Fruit fly (Drosophila melanogaster): ENCODE results near the gene slp1.
A peak's percentile ranks its signal among the peaks of the same experiment; 100 is the strongest.

The slp1 gene

DNA sequence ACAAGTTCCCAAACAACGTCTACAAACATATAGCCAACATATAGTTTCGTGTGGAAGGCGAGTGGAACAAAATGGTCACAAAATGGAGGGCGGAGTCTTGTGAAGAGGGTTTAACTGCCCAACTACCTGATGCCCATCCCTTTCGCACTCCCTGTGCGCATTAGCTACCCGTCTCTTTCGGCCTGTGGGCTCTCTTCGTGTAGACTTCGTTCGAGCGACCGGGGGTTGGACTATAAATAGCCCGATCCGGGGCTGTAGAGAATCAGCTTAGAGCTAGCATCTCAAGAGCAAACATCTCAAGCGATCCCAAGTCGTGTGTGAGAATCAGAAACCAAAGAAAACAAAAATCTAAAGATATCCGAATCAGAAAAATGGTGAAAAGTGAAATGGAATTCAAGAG is at the start of gene slp1:
Gene slp1, plus strand, starts transcription at position 263 of the 400 bp plus-strand sequence.
- TF ChIP-seq CG17801 (GFP tag; optimal IDR thresholded peaks at IDR 0.05; ENCODE audit: partially characterized antibody) = no peak

DNA sequence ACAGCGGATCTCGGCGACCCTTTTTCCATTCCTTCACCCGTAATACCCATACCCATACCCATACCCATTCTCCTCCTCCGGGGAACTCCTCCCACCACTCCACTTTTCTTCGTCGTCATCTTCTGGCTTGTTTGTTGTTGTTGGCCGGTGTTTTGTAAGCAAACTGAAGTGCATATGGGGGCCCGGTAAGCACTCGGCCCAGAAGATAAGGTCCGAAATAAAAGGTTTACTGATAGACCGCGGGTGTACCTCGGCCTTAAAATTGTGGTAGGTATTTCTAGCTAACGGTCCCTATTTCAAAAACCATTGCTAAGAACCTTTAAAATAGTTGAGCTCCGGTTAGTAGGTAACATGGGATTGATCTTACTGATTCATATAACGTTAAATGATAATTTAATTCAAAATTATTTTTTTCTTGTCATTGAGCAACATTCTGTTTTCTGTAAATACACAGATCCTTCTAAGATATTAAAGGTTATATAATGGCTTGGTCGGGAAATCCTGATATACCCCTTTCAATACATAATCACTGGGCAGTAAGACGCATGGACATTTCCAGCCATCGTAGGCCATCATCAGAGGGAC is 49.6 kb upstream of the slp1 start:
- no peak for TF ChIP-seq CG17801 (GFP tag; optimal IDR thresholded peaks at IDR 0.05; ENCODE audit: partially characterized antibody)

DNA sequence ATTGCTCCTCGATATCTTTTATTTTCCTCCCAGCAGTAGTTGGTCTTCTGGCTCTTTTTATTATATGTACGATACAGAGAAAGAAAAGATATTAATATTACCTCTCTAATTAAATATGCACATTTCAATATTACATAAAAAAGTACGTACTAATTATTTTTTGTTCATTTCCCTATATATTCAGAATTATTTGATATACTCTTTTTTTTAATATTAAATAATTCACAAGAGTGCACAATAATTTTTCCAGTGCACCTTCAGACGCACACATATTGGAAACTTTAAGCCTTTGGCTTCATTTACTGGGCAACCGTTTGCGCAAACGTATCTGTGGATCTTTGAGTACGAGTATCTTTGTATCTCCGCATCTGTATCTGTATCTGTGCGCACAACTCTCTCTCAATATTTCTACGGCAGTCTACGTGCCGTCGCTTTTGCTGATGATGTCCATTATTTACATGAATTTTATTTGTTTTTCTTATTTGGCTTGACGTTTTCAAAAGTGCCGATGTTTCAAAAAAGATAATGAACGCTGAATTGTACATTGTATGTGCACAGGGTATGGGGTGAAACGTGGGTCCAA is 48.8 kb upstream of the slp1 start:
- TF ChIP-seq CG17801 (GFP tag; optimal IDR thresholded peaks at IDR 0.05; ENCODE audit: partially characterized antibody) = peak; percentile 70

DNA sequence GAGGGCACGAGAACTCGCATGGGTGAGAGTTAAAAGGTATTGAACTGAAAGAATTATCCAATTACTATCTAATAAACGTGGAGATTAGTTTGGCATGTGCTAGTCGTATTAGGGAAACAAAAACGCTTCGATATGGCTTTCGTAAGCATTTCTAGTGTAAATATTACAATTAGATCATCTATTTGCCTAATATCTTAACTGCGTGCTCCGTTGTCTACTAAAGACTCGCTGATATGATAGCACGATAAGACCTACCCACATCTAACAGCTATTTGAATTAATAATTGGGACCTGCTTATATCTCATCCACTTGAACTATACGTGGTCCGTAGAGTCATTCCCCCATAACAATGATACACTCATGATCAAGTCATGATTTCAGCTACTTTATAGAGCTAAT is 48.0 kb upstream of the slp1 start:
- TF ChIP-seq CG17801 (GFP tag; optimal IDR thresholded peaks at IDR 0.05; ENCODE audit: partially characterized antibody) = no peak

DNA sequence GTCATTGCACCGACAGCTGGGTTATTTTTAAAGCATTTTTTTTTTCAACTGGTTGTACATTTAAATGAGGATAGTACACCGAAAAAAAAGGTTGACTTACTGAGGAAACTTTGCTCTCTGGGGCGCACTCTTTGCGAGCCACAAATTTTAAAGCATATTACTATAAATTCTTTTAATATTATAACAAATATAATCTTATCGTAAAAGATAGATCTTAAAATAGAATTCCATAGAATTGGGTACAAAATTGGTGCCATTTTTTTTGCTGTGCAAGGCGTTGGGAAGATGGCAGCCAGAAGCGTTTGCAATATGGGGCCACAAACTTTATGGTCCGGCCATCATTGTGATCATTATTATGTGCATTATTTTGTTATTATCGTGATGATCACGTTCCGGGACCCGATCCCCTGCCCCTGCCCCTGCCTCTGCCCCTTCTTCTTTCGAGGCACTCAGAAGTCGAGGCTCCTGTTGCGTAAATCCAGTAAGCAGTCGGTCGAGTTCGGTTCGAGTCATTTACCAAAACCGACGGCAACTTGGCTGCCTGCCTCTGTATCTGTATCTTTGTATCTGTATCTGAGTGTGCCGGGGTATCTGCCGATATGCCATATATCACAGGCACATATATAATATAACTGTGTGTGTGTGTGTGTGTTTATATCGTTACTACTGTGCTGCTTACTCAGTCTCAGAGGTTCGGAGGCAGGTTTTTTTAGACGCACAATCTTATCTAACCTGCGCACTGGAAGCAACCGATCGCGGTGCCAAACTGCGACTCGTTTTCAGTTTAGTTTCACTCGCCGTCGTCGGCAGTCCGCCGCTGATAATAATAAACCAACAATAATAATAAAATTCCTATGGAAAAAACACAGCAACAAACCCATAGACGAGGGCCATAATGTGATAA is 47.1 kb upstream of the slp1 start:
- TF ChIP-seq CG17801 (GFP tag; optimal IDR thresholded peaks at IDR 0.05; ENCODE audit: partially characterized antibody) = no peak

DNA sequence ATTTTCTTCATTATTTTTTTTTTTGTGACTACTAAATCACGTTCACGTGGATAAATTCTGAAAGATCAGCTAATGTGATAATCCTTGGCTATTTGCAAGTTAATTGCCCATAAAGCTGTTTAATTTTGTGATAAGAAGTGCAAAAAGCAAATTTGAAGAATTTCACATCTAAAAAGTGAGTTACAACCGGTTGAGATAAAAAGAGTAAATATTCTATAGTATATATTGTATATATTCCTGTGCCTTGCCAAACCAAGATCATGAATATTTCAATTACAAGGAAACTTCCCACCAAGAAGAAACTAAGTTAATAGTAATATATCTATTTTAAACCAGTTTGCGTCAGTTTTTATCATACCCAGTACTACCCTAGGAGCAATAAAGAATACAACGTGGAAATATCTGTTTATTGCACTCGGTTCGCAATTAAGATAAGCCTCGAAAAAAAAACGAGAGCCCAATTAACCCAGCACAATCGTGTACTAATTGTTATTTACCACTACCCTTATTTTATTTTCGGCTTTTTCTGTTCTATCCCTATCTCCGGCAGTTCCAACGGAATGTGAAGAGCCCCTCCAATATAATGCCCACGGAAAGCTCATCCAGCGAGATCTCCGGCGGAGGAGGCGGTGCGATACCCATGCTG is 46.2 kb upstream of the slp1 start:
- TF ChIP-seq CG17801 (GFP tag; optimal IDR thresholded peaks at IDR 0.05; ENCODE audit: partially characterized antibody) = peak; percentile 66

DNA sequence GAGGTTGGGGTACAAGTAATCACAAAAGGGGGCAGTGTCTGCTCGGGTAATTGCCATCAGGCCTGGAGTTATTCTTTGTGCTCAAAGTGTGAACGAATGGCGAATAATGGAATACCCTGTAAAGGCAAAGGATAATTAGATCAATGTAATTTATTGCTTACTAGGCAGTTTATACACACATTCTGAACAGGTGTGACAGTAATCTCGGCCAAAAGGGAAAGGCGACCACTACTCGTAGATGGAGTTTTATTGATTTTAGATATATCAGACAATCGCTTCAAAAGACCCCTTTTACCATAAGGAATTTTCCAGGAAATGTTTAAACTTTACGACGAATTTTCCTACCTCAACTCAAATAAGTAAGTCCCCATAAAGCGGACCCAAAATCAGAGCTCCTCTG is 44.9 kb upstream of the slp1 start:
- TF ChIP-seq CG17801 (GFP tag; optimal IDR thresholded peaks at IDR 0.05; ENCODE audit: partially characterized antibody) = no peak

DNA sequence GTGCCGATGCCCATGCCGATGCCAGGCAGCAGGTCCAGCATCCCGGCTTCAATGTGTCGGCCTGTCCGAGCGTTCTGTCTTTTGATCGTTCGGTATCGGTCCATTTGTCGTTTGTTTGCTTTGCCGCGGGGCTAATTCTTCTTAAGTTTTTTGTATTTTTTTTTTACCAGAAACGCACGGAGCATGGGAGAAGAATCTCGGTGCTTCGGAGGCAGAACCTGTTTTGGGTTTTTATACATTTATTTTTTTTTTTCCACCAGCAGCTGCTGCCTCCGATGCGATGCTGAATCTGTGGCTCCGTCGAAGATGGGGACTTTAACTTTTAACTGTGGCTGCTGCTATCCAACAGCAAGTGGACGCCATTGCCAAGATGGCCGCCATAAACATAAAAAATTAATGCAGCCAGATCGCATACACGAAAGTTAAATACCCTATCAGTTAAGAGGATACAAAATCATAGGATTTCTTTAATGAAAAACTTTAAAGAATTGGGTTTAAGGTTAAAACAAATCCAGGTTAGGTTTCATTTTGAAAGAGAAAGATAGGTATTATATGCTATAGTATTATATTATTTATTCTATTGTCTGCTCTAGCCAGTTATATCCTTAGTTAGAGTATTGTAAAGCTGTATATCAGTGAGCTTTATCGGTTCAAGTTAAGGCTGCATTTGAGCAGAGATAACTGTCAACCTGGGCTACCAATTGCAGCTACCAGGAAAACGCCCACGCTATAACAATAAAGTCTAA is 44.2 kb upstream of the slp1 start:
- TF ChIP-seq CG17801 (GFP tag; optimal IDR thresholded peaks at IDR 0.05; ENCODE audit: partially characterized antibody) = no peak

DNA sequence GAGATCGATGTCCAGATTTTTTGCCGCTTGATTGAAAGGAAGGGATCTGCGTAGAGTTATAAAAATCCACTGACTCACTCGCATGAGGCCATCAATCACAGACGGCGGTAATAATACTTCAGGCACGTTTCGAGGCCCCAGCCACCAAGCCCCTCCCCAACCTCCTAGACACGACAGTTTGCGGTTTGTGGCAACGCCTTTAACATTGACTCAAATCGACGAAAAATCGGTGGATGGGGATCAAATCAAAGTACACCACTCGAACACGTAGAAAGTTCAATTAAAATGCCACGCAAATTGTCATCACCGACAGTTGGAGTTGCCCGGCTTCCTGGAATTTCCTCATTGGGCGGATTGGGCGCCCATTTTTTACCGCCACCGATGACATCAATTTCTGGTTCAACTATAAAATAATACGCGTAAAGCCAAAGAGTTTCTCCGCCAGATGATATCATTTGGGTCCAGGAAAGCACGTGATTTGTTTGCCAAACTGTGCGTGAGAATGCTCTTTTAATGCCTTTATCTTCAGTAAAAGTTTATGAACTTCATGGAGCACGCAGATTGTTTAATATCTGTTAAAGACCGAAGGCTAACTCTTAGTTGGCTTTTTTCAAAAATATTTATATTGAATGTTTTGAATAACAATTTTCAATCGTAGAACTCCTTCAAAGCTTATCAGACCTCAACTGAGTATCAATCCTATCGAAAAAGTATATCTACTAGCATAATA is 41.0 kb upstream of the slp1 start, which contains the start of gene CG31960:
Gene CG31960, plus strand, starts transcription at position 680 of the 730 bp plus-strand sequence.
- TF ChIP-seq CG17801 (GFP tag; optimal IDR thresholded peaks at IDR 0.05; ENCODE audit: partially characterized antibody) = no peak

DNA sequence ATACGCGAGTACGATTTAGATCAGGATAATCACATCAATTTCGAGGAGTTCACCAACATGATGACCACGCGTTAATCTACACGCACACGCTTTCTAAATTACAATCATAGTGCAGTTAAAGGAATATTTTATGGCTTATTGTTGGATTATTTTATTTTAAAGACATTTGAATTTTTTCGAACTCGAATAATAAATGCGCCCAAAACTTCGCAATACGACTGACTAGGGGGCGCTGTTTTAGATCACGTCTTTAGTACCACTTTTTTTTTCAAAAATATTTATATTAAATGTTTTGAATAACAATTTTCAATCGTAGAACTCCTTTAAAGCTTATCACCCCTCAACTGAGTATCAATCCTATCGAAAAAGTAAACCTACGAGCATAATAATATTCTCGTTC is 40.1 kb upstream of the slp1 start:
- no peak for TF ChIP-seq CG17801 (GFP tag; optimal IDR thresholded peaks at IDR 0.05; ENCODE audit: partially characterized antibody)

DNA sequence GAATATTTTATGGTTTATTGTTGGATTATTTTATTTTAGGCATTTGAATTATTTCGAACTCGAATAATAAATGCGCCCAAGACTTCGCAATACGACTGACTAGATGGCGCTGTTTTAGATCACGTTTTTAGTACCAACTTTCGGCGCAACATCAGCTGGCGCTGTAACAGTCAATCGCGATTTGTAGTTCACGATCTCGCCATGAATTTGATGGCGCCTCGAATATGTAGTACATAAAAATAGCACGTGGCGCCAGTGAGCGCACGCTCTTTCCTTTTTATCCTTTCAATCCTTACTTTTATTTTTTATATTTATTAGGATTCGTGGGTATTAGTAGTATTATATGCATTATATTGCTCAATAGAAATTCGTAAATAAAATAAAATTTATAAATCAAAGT is 39.2 kb upstream of the slp1 start:
- TF ChIP-seq CG17801 (GFP tag; optimal IDR thresholded peaks at IDR 0.05; ENCODE audit: partially characterized antibody) = no peak

DNA sequence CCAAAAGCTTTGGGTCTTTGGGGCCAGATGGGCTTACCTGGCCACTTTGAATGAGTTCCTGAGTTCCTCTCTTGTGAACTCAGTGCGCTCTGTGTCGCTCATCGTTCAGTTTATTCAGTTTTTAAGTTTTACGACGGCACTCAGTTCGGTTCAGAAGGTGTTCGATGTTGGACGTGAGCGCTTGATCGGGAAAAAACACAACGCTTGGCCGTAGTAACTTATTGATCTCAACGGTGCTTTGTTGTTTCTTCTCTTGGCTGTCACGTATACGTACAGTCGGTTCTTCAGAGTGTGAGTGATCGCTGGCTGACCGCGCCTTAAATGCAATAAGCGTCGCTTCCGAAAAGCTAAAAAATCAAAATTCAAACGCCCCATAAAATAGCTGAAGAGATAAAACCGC is 38.4 kb upstream of the slp1 start, which contains the start of gene bark:
Gene bark, plus strand, starts transcription at position 140 of the 400 bp plus-strand sequence.
- peak; percentile 44 for TF ChIP-seq CG17801 (GFP tag; optimal IDR thresholded peaks at IDR 0.05; ENCODE audit: partially characterized antibody)

DNA sequence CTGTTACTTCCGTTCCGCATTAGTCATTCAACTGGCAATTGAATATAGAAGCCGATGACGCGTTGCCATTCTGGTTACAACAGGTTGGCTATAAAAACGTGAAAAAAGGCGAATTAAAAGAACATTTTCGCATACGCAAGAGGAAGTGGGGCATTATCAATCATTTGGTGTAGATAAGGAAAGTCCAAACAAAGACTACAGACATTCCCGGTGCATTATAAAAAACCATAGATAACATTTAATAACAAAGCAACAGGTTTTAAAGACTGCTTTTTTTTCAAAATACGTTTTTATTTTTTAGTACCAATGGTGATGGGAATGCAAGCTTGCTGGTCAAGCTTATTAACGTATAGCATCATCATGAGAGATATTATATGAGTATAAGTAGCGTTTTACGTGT is 37.3 kb upstream of the slp1 start:
- TF ChIP-seq CG17801 (GFP tag; optimal IDR thresholded peaks at IDR 0.05; ENCODE audit: partially characterized antibody) = no peak
